Fruit fly (Drosophila melanogaster): ENCODE measurements around the gene Ser.

dm6 chr3R:27133992-27134391 is 60.1 kb downstream of the Ser start:
- TF ChIP-seq CG32121 (GFP tag; IDR thresholded peaks at IDR 0.05) (no peak), CG8301 (tag; optimal IDR thresholded peaks at IDR 0.05) (no peak)
